Worm (Caenorhabditis elegans) whole organism, early embryonic: ENCODE data around the gene K10H10.5.

Source experiments
- B0310.2 ChIP-seq: sonication (generic microtip); optimal IDR thresholded peaks from 2 replicates; lab custom pipeline; 2016; ENCODE audit warnings: mild to moderate bottlenecking, missing genetic modification characterization, missing compliant biosample characterization
- F13C5.2 ChIP-seq: sonication (generic microtip); optimal IDR thresholded peaks from 2 replicates; lab custom pipeline; 2017; ENCODE audit warnings: mild to moderate bottlenecking, missing genetic modification characterization, inconsistent platforms, missing compliant biosample characterization
- aly-1 ChIP-seq: sonication (generic microtip); optimal IDR thresholded peaks from 2 replicates; lab custom pipeline; 2016; ENCODE audit warnings: missing genetic modification characterization, missing compliant biosample characterization
- ama-1 ChIP-seq: fragments of 150-350 bp; optimal IDR thresholded peaks from 2 replicates; lab custom pipeline; 2014
- ceh-13 ChIP-seq: fragments of 200-800 bp; sonication (Bioruptor generic); optimal IDR thresholded peaks from 2 replicates; lab custom pipeline; 2018; ENCODE audit warnings: mild to moderate bottlenecking, missing genetic modification characterization, missing compliant biosample characterization
- ceh-36 ChIP-seq: sonication (generic microtip); optimal IDR thresholded peaks from 2 replicates; lab custom pipeline; 2016; ENCODE audit warnings: missing genetic modification characterization, inconsistent platforms, missing compliant biosample characterization
- ets-7 ChIP-seq: sonication (generic microtip); optimal IDR thresholded peaks from 2 replicates; lab custom pipeline; 2016; ENCODE audit warnings: missing genotype, missing genetic modification characterization, missing compliant biosample characterization
- flt-1 ChIP-seq: fragments of 200-800 bp; sonication (Bioruptor generic); IDR thresholded peaks from 2 replicates; pipeline ENCODE4 v1.3.6; 2022; ENCODE audit warnings: missing genetic modification characterization, missing compliant biosample characterization
- hmbx-1 ChIP-seq: sonication (generic microtip); optimal IDR thresholded peaks from 2 replicates; lab custom pipeline; 2016; ENCODE audit warnings: mild to moderate bottlenecking, missing genetic modification characterization, missing compliant biosample characterization
- hmg-4 ChIP-seq: fragments of 200-800 bp; sonication (Bioruptor generic); optimal IDR thresholded peaks from 2 replicates; lab custom pipeline; 2018; ENCODE audit warnings: mild to moderate bottlenecking, missing genetic modification characterization, missing compliant biosample characterization
- hnd-1 ChIP-seq: sonication (generic microtip); optimal IDR thresholded peaks from 2 replicates; lab custom pipeline; 2016; ENCODE audit warnings: missing genetic modification characterization, missing compliant biosample characterization
- pes-1 ChIP-seq: fragments of 200-800 bp; sonication (Bioruptor generic); IDR thresholded peaks from 2 replicates; pipeline ENCODE4 v1.3.6; 2022; ENCODE audit warnings: missing genetic modification reagents, missing genetic modification characterization, missing compliant biosample characterization
- scrt-1 ChIP-seq: fragments of 200-800 bp; sonication (Bioruptor generic); IDR thresholded peaks from 2 replicates; pipeline ENCODE4 v1.3.6; 2022; ENCODE audit warnings: missing genetic modification characterization, missing compliant biosample characterization
- sea-1 ChIP-seq: fragments of 200-800 bp; sonication (Bioruptor generic); conservative IDR thresholded peaks from 2 replicates; pipeline ENCODE4 v1.3.6; 2022; ENCODE audit warnings: missing genetic modification characterization, missing compliant biosample characterization
- tbx-11 ChIP-seq: fragments of 200-800 bp; sonication (Bioruptor generic); IDR thresholded peaks from 2 replicates; pipeline ENCODE4 v1.3.6; 2022; ENCODE audit warnings: missing genetic modification characterization, missing compliant biosample characterization
- tbx-37 ChIP-seq: fragments of 200-800 bp; sonication (Bioruptor generic); conservative IDR thresholded peaks from 2 replicates; pipeline ENCODE4 v1.3.6; 2022; ENCODE audit warnings: missing genetic modification reagents, missing genetic modification characterization, missing compliant biosample characterization
- tra-4 ChIP-seq: sonication (generic microtip); optimal IDR thresholded peaks from 2 replicates; lab custom pipeline; 2017; ENCODE audit warnings: missing genetic modification characterization, missing compliant biosample characterization

K10H10.5 gene

ce11 chrII:14501447-14501846, at the start of gene K10H10.5:
Gene K10H10.5 (plus strand): TSS chrII:14501747.
- TF ChIP-seq flt-1 (GFP tag; lab: Robert Waterston, UW) (no peak), ets-7 (tag; lab: Kevin White, UChicago) (no peak), F13C5.2 (tag; lab: Kevin White, UChicago) (no peak), sea-1 (GFP tag; lab: Robert Waterston, UW) (no peak), ama-1 (lab: Kevin White, UChicago) (no peak), hmbx-1 (tag; lab: Kevin White, UChicago) (no peak), scrt-1 (GFP tag; lab: Robert Waterston, UW) (no peak), hmg-4 (GFP tag; lab: Kevin White, UChicago) (no peak), tra-4 (tag; lab: Kevin White, UChicago) (no peak), pes-1 (GFP tag; lab: Robert Waterston, UW) (no peak), tbx-11 (no peak), hnd-1 (tag; lab: Kevin White, UChicago) (no peak), B0310.2 (no peak), aly-1 (no peak), ceh-13 (GFP tag; lab: Kevin White, UChicago) (no peak), tbx-37 (GFP tag; lab: Robert Waterston, UW) (no peak), ceh-36 (no peak)

ce11 chrII:14451934-14452333, 49.6 kb upstream of the K10H10.5 start:
- TF ChIP-seq tbx-37 (GFP tag; lab: Robert Waterston, UW) = no peak
- TF ChIP-seq sea-1 (GFP tag; lab: Robert Waterston, UW) = no peak
- TF ChIP-seq hmg-4 (GFP tag; lab: Kevin White, UChicago) = no peak
- no peak for TF ChIP-seq scrt-1 (GFP tag; lab: Robert Waterston, UW)
- no peak for TF ChIP-seq hnd-1 (tag; lab: Kevin White, UChicago)
- no peak for TF ChIP-seq hmbx-1 (tag; lab: Kevin White, UChicago)

- no peak for TF ChIP-seq B0310.2
- TF ChIP-seq ama-1 (lab: Kevin White, UChicago) = no peak
- no peak for TF ChIP-seq aly-1
- TF ChIP-seq tra-4 (tag; lab: Kevin White, UChicago) = no peak
- no peak for TF ChIP-seq ceh-36
- no peak for TF ChIP-seq sea-1 (GFP tag; lab: Robert Waterston, UW)
- no peak for TF ChIP-seq ets-7 (tag; lab: Kevin White, UChicago)
- no peak for TF ChIP-seq ceh-13 (GFP tag; lab: Kevin White, UChicago)
- no peak for TF ChIP-seq tbx-11
- no peak for TF ChIP-seq tbx-37 (GFP tag; lab: Robert Waterston, UW)
- TF ChIP-seq F13C5.2 (tag; lab: Kevin White, UChicago) = no peak
- TF ChIP-seq scrt-1 (GFP tag; lab: Robert Waterston, UW) = no peak
- no peak for TF ChIP-seq pes-1 (GFP tag; lab: Robert Waterston, UW)
- no peak for TF ChIP-seq flt-1 (GFP tag; lab: Robert Waterston, UW)
- TF ChIP-seq hnd-1 (tag; lab: Kevin White, UChicago) = no peak
- no peak for TF ChIP-seq hmg-4 (GFP tag; lab: Kevin White, UChicago)
- TF ChIP-seq hmbx-1 (tag; lab: Kevin White, UChicago) = no peak
Observed at ce11 chrII:14455332-14455731, 46.2 kb upstream of the K10H10.5 start, which contains the start of gene dmsr-6. Gene dmsr-6 (plus strand): TSS chrII:14455632.

ce11 chrII:14470020-14470419, 31.5 kb upstream of the K10H10.5 start:
- TF ChIP-seq aly-1 (no peak), hmg-4 (GFP tag; lab: Kevin White, UChicago) (no peak), ama-1 (lab: Kevin White, UChicago) (no peak), ets-7 (tag; lab: Kevin White, UChicago) (no peak), flt-1 (GFP tag; lab: Robert Waterston, UW) (no peak), tbx-11 (no peak), ceh-36 (no peak), F13C5.2 (tag; lab: Kevin White, UChicago) (no peak), sea-1 (GFP tag; lab: Robert Waterston, UW) (no peak)

- TF ChIP-seq pes-1 (GFP tag; lab: Robert Waterston, UW) = peak; percentile 73
- no peak for TF ChIP-seq ets-7 (tag; lab: Kevin White, UChicago)
- no peak for TF ChIP-seq aly-1
- TF ChIP-seq scrt-1 (GFP tag; lab: Robert Waterston, UW) = peak; percentile 56
- peak; percentile 25 for TF ChIP-seq ceh-36
- TF ChIP-seq hnd-1 (tag; lab: Kevin White, UChicago) = no peak
- TF ChIP-seq tra-4 (tag; lab: Kevin White, UChicago) = no peak
- TF ChIP-seq F13C5.2 (tag; lab: Kevin White, UChicago) = no peak
- TF ChIP-seq ama-1 (lab: Kevin White, UChicago) = no peak
- no peak for TF ChIP-seq B0310.2
- no peak for TF ChIP-seq tbx-11
- peak; percentile 0 for TF ChIP-seq hmg-4 (GFP tag; lab: Kevin White, UChicago)
- TF ChIP-seq sea-1 (GFP tag; lab: Robert Waterston, UW) = 0 out of 2 replicates have a peak, but pooled peaks have one; percentile 60
- TF ChIP-seq tbx-37 (GFP tag; lab: Robert Waterston, UW) = 0 out of 2 replicates have a peak, but pooled peaks have one; percentile 25
- TF ChIP-seq flt-1 (GFP tag; lab: Robert Waterston, UW) = peak; percentile 70
- TF ChIP-seq ceh-13 (GFP tag; lab: Kevin White, UChicago) = no peak
- TF ChIP-seq hmbx-1 (tag; lab: Kevin White, UChicago) = no peak
Observed at ce11 chrII:14474700-14475099, 26.8 kb upstream of the K10H10.5 start.

ce11 chrII:14479583-14480245, 21.8 kb upstream of the K10H10.5 start, which contains the start of gene C13B4.1:
Gene C13B4.1 (minus strand): TSS chrII:14479633.
- TF ChIP-seq pes-1 (GFP tag; lab: Robert Waterston, UW) = no peak
- no peak for TF ChIP-seq F13C5.2 (tag; lab: Kevin White, UChicago)
- no peak for TF ChIP-seq B0310.2
- TF ChIP-seq ets-7 (tag; lab: Kevin White, UChicago) = no peak
- no peak for TF ChIP-seq ceh-13 (GFP tag; lab: Kevin White, UChicago)
- TF ChIP-seq tbx-37 (GFP tag; lab: Robert Waterston, UW) = no peak

- TF ChIP-seq scrt-1 (GFP tag; lab: Robert Waterston, UW) (no peak), ama-1 (lab: Kevin White, UChicago) (no peak), aly-1 (no peak), ceh-13 (GFP tag; lab: Kevin White, UChicago) (no peak), F13C5.2 (tag; lab: Kevin White, UChicago) (no peak), tbx-37 (GFP tag; lab: Robert Waterston, UW) (no peak), hmg-4 (GFP tag; lab: Kevin White, UChicago) (no peak), tbx-11 (no peak), hnd-1 (tag; lab: Kevin White, UChicago) (no peak), flt-1 (GFP tag; lab: Robert Waterston, UW) (no peak), pes-1 (GFP tag; lab: Robert Waterston, UW) (no peak), ets-7 (tag; lab: Kevin White, UChicago) (no peak), ceh-36 (no peak), hmbx-1 (tag; lab: Kevin White, UChicago) (no peak), tra-4 (tag; lab: Kevin White, UChicago) (no peak), B0310.2 (no peak)
Observed at ce11 chrII:14480772-14481171, 20.8 kb upstream of the K10H10.5 start.
